Fruit fly (Drosophila melanogaster): Measurements from ENCODE around the gene Rpn9.

- TF ChIP-seq Mio (GFP tag; optimal IDR thresholded peaks at IDR 0.05) (no peak), sage (GFP tag; optimal IDR thresholded peaks at IDR 0.05) (no peak), GATAd (GFP tag; optimal IDR thresholded peaks at IDR 0.05) (no peak), N (GFP tag; optimal IDR thresholded peaks at IDR 0.05) (no peak), dmrt93B (GFP tag; optimal IDR thresholded peaks at IDR 0.05) (no peak), Dfd (GFP tag; optimal IDR thresholded peaks at IDR 0.05) (no peak), usp (GFP tag; optimal IDR thresholded peaks at IDR 0.05) (no peak), lola (GFP tag; optimal IDR thresholded peaks at IDR 0.05) (no peak)
Observed at dm6 chr3R:23683757-23684156, 49.5 kb downstream of the Rpn9 start, which contains the start of gene CG18754.

All from whole organism, wandering third instar larva.